Fruit fly (Drosophila melanogaster) ovary, adult (tissue): ENCODE data around the gene CSN8.
A peak's percentile ranks its signal among the peaks of the same experiment; 100 is the strongest.

Experiments
- CG17801 ChIP-seq: fragments of 200-800 bp; optimal IDR thresholded peaks from 2 replicates; lab custom pipeline; 2019; ENCODE audit warnings: missing biosample characterization, mild to moderate bottlenecking, missing genetic modification characterization, moderate library complexity; ENCODE audit not compliant: partially characterized antibody

The CSN8 gene

dm6 chr2L:8344536-8344935, 20.1 kb upstream of the CSN8 start:
- TF ChIP-seq CG17801 (GFP tag; lab: Kevin White, UChicago) = no peak

dm6 chr2L:8346260-8346659, 18.4 kb upstream of the CSN8 start, which contains the start of gene CG7778:
Gene CG7778, plus strand, starts transcription at chr2L:8346620.
- TF ChIP-seq CG17801 (GFP tag; lab: Kevin White, UChicago) = no peak

dm6 chr2L:8350560-8351171, 14.0 kb upstream of the CSN8 start:
- no peak for TF ChIP-seq CG17801 (GFP tag; lab: Kevin White, UChicago)

- no peak for TF ChIP-seq CG17801 (GFP tag; lab: Kevin White, UChicago)
Observed at dm6 chr2L:8351333-8351732, 13.3 kb upstream of the CSN8 start.

- TF ChIP-seq CG17801 (GFP tag; lab: Kevin White, UChicago) = no peak
Observed at dm6 chr2L:8351864-8352263, 12.8 kb upstream of the CSN8 start, which contains the start of gene Mur29B. Gene Mur29B, plus strand, starts transcription at chr2L:8352187.

dm6 chr2L:8355419-8355818, 9.2 kb upstream of the CSN8 start:
- no peak for TF ChIP-seq CG17801 (GFP tag; lab: Kevin White, UChicago)

dm6 chr2L:8361204-8361952, 3.3 kb upstream of the CSN8 start:
- TF ChIP-seq CG17801 (GFP tag; lab: Kevin White, UChicago) = peak; percentile 89

- peak; percentile 63 for TF ChIP-seq CG17801 (GFP tag; lab: Kevin White, UChicago)
Observed at dm6 chr2L:8362273-8362954, 2.2 kb upstream of the CSN8 start, which contains the start of gene CG7627. Gene CG7627, minus strand, starts transcription at chr2L:8362469.

- no peak for TF ChIP-seq CG17801 (GFP tag; lab: Kevin White, UChicago)
Observed at dm6 chr2L:8362955-8363285, 1.7 kb upstream of the CSN8 start.

- peak; percentile 32 for TF ChIP-seq CG17801 (GFP tag; lab: Kevin White, UChicago)
Observed at dm6 chr2L:8365701-8366643, 1.3 kb downstream of the CSN8 start, which contains the start of gene Pp2A-29B. Gene Pp2A-29B, plus strand, starts transcription at chr2L:8366038.

- peak; percentile 80 for TF ChIP-seq CG17801 (GFP tag; lab: Kevin White, UChicago)
Observed at dm6 chr2L:8370364-8371326, 6.0 kb downstream of the CSN8 start, which contains the start of gene CG17292. Gene CG17292, plus strand, starts transcription at chr2L:8370454.

- peak; percentile 49 for TF ChIP-seq CG17801 (GFP tag; lab: Kevin White, UChicago)
Observed at dm6 chr2L:8371354-8371937, 6.8 kb downstream of the CSN8 start.

dm6 chr2L:8372248-8372647, 7.6 kb downstream of the CSN8 start:
- TF ChIP-seq CG17801 (GFP tag; lab: Kevin White, UChicago) = no peak
